Worm (Caenorhabditis elegans) whole organism, early embryonic: ENCODE results near the gene C16C8.10.
"Not testable (repeated sequence)": the region's sequence is repeated elsewhere in the genome, so short reads cannot be mapped to it uniquely, and the experiment has no call there.

Experiments
- B0310.2 ChIP-seq: sonication (generic microtip); optimal IDR thresholded peaks from 2 replicates; lab custom pipeline; 2016; ENCODE audit warnings: mild to moderate bottlenecking, missing genetic modification characterization, missing compliant biosample characterization
- F13C5.2 ChIP-seq: sonication (generic microtip); optimal IDR thresholded peaks from 2 replicates; lab custom pipeline; 2017; ENCODE audit warnings: mild to moderate bottlenecking, missing genetic modification characterization, inconsistent platforms, missing compliant biosample characterization
- aly-1 ChIP-seq: sonication (generic microtip); optimal IDR thresholded peaks from 2 replicates; lab custom pipeline; 2016; ENCODE audit warnings: missing genetic modification characterization, missing compliant biosample characterization
- ama-1 ChIP-seq: fragments of 150-350 bp; optimal IDR thresholded peaks from 2 replicates; lab custom pipeline; 2014
- ceh-13 ChIP-seq: fragments of 200-800 bp; sonication (Bioruptor generic); optimal IDR thresholded peaks from 2 replicates; lab custom pipeline; 2018; ENCODE audit warnings: mild to moderate bottlenecking, missing genetic modification characterization, missing compliant biosample characterization
- ceh-36 ChIP-seq: sonication (generic microtip); optimal IDR thresholded peaks from 2 replicates; lab custom pipeline; 2016; ENCODE audit warnings: missing genetic modification characterization, inconsistent platforms, missing compliant biosample characterization
- ets-7 ChIP-seq: sonication (generic microtip); optimal IDR thresholded peaks from 2 replicates; lab custom pipeline; 2016; ENCODE audit warnings: missing genotype, missing genetic modification characterization, missing compliant biosample characterization
- flt-1 ChIP-seq: fragments of 200-800 bp; sonication (Bioruptor generic); IDR thresholded peaks from 2 replicates; pipeline ENCODE4 v1.3.6; 2022; ENCODE audit warnings: missing genetic modification characterization, missing compliant biosample characterization
- hmbx-1 ChIP-seq: sonication (generic microtip); optimal IDR thresholded peaks from 2 replicates; lab custom pipeline; 2016; ENCODE audit warnings: mild to moderate bottlenecking, missing genetic modification characterization, missing compliant biosample characterization
- hmg-4 ChIP-seq: fragments of 200-800 bp; sonication (Bioruptor generic); optimal IDR thresholded peaks from 2 replicates; lab custom pipeline; 2018; ENCODE audit warnings: mild to moderate bottlenecking, missing genetic modification characterization, missing compliant biosample characterization
- hnd-1 ChIP-seq: sonication (generic microtip); optimal IDR thresholded peaks from 2 replicates; lab custom pipeline; 2016; ENCODE audit warnings: missing genetic modification characterization, missing compliant biosample characterization
- pes-1 ChIP-seq: fragments of 200-800 bp; sonication (Bioruptor generic); IDR thresholded peaks from 2 replicates; pipeline ENCODE4 v1.3.6; 2022; ENCODE audit warnings: missing genetic modification reagents, missing genetic modification characterization, missing compliant biosample characterization
- scrt-1 ChIP-seq: fragments of 200-800 bp; sonication (Bioruptor generic); IDR thresholded peaks from 2 replicates; pipeline ENCODE4 v1.3.6; 2022; ENCODE audit warnings: missing genetic modification characterization, missing compliant biosample characterization
- sea-1 ChIP-seq: fragments of 200-800 bp; sonication (Bioruptor generic); conservative IDR thresholded peaks from 2 replicates; pipeline ENCODE4 v1.3.6; 2022; ENCODE audit warnings: missing genetic modification characterization, missing compliant biosample characterization
- tbx-11 ChIP-seq: fragments of 200-800 bp; sonication (Bioruptor generic); IDR thresholded peaks from 2 replicates; pipeline ENCODE4 v1.3.6; 2022; ENCODE audit warnings: missing genetic modification characterization, missing compliant biosample characterization
- tbx-37 ChIP-seq: fragments of 200-800 bp; sonication (Bioruptor generic); conservative IDR thresholded peaks from 2 replicates; pipeline ENCODE4 v1.3.6; 2022; ENCODE audit warnings: missing genetic modification reagents, missing genetic modification characterization, missing compliant biosample characterization
- tra-4 ChIP-seq: sonication (generic microtip); optimal IDR thresholded peaks from 2 replicates; lab custom pipeline; 2017; ENCODE audit warnings: missing genetic modification characterization, missing compliant biosample characterization

C16C8.10 gene

ce11 chrII:3464580-3464979 lies at the start of gene C16C8.10:
TSS of gene C16C8.10 (minus strand) at chrII:3464680.
- TF ChIP-seq ceh-13 (GFP tag; lab: Kevin White, UChicago); scrt-1 (GFP tag; lab: Robert Waterston, UW); hnd-1: not testable (repeated sequence)

- TF ChIP-seq hnd-1 (no peak), pes-1 (GFP tag; lab: Robert Waterston, UW) (no peak), ceh-36 (no peak), tbx-11 (GFP tag; lab: Robert Waterston, UW) (no peak), sea-1 (GFP tag; lab: Robert Waterston, UW) (no peak), ama-1 (lab: Kevin White, UChicago) (no peak), aly-1 (tag; lab: Kevin White, UChicago) (no peak)
Measured at ce11 chrII:3512240-3512639, 47.8 kb upstream of the C16C8.10 start, which contains the start of gene Y49F6B.19. TSS of gene Y49F6B.19 (minus strand) at chrII:3512340.

- no peak for TF ChIP-seq tra-4 (tag; lab: Kevin White, UChicago)
- no peak for TF ChIP-seq ceh-13 (GFP tag; lab: Kevin White, UChicago)
Measured at ce11 chrII:3504717-3505116, 40.2 kb upstream of the C16C8.10 start, which contains the start of gene cyh-1. TSS of gene cyh-1 (plus strand) at chrII:3505017.

ce11 chrII:3502520-3503323 lies 38.2 kb upstream of the C16C8.10 start, which contains the start of the genes col-71 and Y49F6B.2:
TSS of gene col-71 (minus strand) at chrII:3502570.
TSS of gene Y49F6B.2 (plus strand) at chrII:3502968.
- peak; percentile 61 for TF ChIP-seq tbx-37
- TF ChIP-seq ets-7: peak; percentile 10
- TF ChIP-seq ceh-13 (GFP tag; lab: Kevin White, UChicago): no peak
- peak; percentile 59 for TF ChIP-seq F13C5.2
- TF ChIP-seq B0310.2 (tag; lab: Kevin White, UChicago): no peak
- no peak for TF ChIP-seq tra-4 (tag; lab: Kevin White, UChicago)
- no peak for TF ChIP-seq hnd-1
- no peak for TF ChIP-seq flt-1
- no peak for TF ChIP-seq ama-1 (lab: Kevin White, UChicago)
- no peak; the same call in 1 of the 2 replicates for TF ChIP-seq tbx-11 (GFP tag; lab: Robert Waterston, UW)
- TF ChIP-seq pes-1 (GFP tag; lab: Robert Waterston, UW): peak; percentile 79
- TF ChIP-seq ceh-36: no peak
- peak; percentile 36 for TF ChIP-seq hmg-4
- TF ChIP-seq aly-1 (tag; lab: Kevin White, UChicago): no peak
- peak; percentile 17 for TF ChIP-seq hmbx-1 (tag; lab: Kevin White, UChicago)
- 0 out of 2 replicates have a peak, but pooled peaks have one; percentile 42 for TF ChIP-seq scrt-1 (GFP tag; lab: Robert Waterston, UW)
- 0 out of 2 replicates have a peak, but pooled peaks have one; percentile 55 for TF ChIP-seq sea-1 (GFP tag; lab: Robert Waterston, UW)

- no peak for TF ChIP-seq ets-7
- TF ChIP-seq pes-1 (GFP tag; lab: Robert Waterston, UW): peak; percentile 40; the same call in 1 of the 2 replicates
Measured at ce11 chrII:3502011-3502410, 37.5 kb upstream of the C16C8.10 start.

ce11 chrII:3500373-3500772 lies 35.9 kb upstream of the C16C8.10 start:
- TF ChIP-seq pes-1 (GFP tag; lab: Robert Waterston, UW): no peak
- TF ChIP-seq tbx-37: no peak
- no peak for TF ChIP-seq hmbx-1 (tag; lab: Kevin White, UChicago)
- no peak for TF ChIP-seq aly-1 (tag; lab: Kevin White, UChicago)
- no peak for TF ChIP-seq scrt-1 (GFP tag; lab: Robert Waterston, UW)
- TF ChIP-seq hnd-1: no peak

ce11 chrII:3499386-3499785 lies 34.9 kb upstream of the C16C8.10 start, which contains the start of gene Y49F6B.9:
TSS of gene Y49F6B.9 (minus strand) at chrII:3499387.
- TF ChIP-seq B0310.2 (tag; lab: Kevin White, UChicago) (no peak), tra-4 (tag; lab: Kevin White, UChicago) (no peak), hmbx-1 (tag; lab: Kevin White, UChicago) (no peak), ama-1 (lab: Kevin White, UChicago) (no peak), hnd-1 (no peak), flt-1 (no peak), ceh-36 (no peak), F13C5.2 (no peak), tbx-37 (no peak), sea-1 (GFP tag; lab: Robert Waterston, UW) (no peak), tbx-11 (GFP tag; lab: Robert Waterston, UW) (no peak), ceh-13 (GFP tag; lab: Kevin White, UChicago) (no peak)

ce11 chrII:3490797-3491196 lies 26.3 kb upstream of the C16C8.10 start, which contains the start of gene fbxb-112:
TSS of gene fbxb-112 (plus strand) at chrII:3491097.
- not testable (repeated sequence) for TF ChIP-seq hmbx-1 (tag; lab: Kevin White, UChicago); ceh-36; B0310.2 (tag; lab: Kevin White, UChicago)
